ENCODE assay signal across 1 fruit fly cellular context in the genomic region with DNA sequence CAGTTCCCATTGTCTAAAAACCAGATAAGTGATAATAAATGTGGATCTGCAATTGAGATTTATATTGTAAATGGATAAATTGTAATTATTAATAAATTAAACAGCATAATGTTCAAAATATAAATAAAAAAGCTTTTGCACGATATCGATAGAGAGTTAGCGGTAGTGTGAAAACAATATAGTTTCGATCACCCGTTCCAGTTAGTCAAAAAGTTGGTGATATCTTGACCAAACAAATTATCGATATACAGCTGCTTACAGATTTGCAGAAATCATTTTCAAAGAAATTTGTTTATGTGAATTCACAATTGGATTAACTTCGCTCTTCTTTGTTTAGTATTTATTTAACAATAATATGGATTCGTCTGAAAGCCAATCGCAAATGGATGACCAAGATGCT.
TF ChIP-seq lines count a peak whose summit lies in the region.

A gene (plus strand): TSS at position 267 of the 400 bp plus-strand sequence.

TF ChIP-seq in whole organism, embryonic, 481 proteins besides CTCF, POLR2A, EP300 and RAD21 (continued from another document):
- TF ChIP-seq CG13624 (GFP tag; optimal IDR thresholded peaks at IDR 0.05; lab: Kevin White, UChicago) (no peak), pb (GFP tag; optimal IDR thresholded peaks at IDR 0.05; lab: Kevin White, UChicago) (no peak), ara (GFP tag; IDR thresholded peaks at IDR 0.05; lab: Robert Waterston, UW) (no peak), CG12236 (GFP tag; optimal IDR thresholded peaks at IDR 0.05; lab: Kevin White, UChicago) (no peak), NfI (GFP tag; optimal IDR thresholded peaks at IDR 0.05; lab: Kevin White, UChicago) (no peak), Blimp-1 (GFP tag; optimal IDR thresholded peaks at IDR 0.05; lab: Kevin White, UChicago) (no peak), twi (tag; optimal IDR thresholded peaks at IDR 0.05; lab: Kevin White, UChicago) (no peak), CG11456 (GFP tag; IDR thresholded peaks at IDR 0.05; lab: Robert Waterston, UW) (no peak), Lim3 (GFP tag; IDR thresholded peaks at IDR 0.05; lab: Robert Waterston, UW) (no peak), CG4328 (GFP tag; optimal IDR thresholded peaks at IDR 0.05; lab: Kevin White, UChicago) (no peak), Hmr (GFP tag; optimal IDR thresholded peaks at IDR 0.05; lab: Kevin White, UChicago) (no peak), ab (GFP tag; optimal IDR thresholded peaks at IDR 0.05; lab: Kevin White, UChicago) (no peak), CG7271 (tag; optimal IDR thresholded peaks at IDR 0.05; lab: Kevin White, UChicago) (no peak), CG5245 (GFP tag; optimal IDR thresholded peaks at IDR 0.05; lab: Kevin White, UChicago) (no peak), corto (GFP tag; optimal IDR thresholded peaks at IDR 0.05; lab: Kevin White, UChicago) (no peak), CG18619 (GFP tag; optimal IDR thresholded peaks at IDR 0.05; lab: Kevin White, UChicago) (no peak), phol (tag; optimal IDR thresholded peaks at IDR 0.05; lab: Kevin White, UChicago) (no peak), Dfd (GFP tag; optimal IDR thresholded peaks at IDR 0.05; lab: Kevin White, UChicago) (no peak), CG2116 (GFP tag; optimal IDR thresholded peaks at IDR 0.05; lab: Kevin White, UChicago) (peak; percentile 69), salm (tag; optimal IDR thresholded peaks at IDR 0.05; lab: Kevin White, UChicago) (no peak), CG31388 (GFP tag; optimal IDR thresholded peaks at IDR 0.05; lab: Kevin White, UChicago) (no peak), pho (GFP tag; optimal IDR thresholded peaks at IDR 0.05; lab: Kevin White, UChicago) (no peak), ATbp (GFP tag; optimal IDR thresholded peaks at IDR 0.05; lab: Kevin White, UChicago) (no peak), PHDP (tag; optimal IDR thresholded peaks at IDR 0.05; lab: Kevin White, UChicago) (no peak), CG10462 (GFP tag; optimal IDR thresholded peaks at IDR 0.05; lab: Kevin White, UChicago) (no peak), slbo (GFP tag; IDR thresholded peaks at IDR 0.05; lab: Robert Waterston, UW) (no peak), Sry-δ (GFP tag; optimal IDR thresholded peaks at IDR 0.05; lab: Kevin White, UChicago) (peak; percentile 38), CG30020 (tag; optimal IDR thresholded peaks at IDR 0.05; lab: Kevin White, UChicago) (peak; percentile 97), emc (GFP tag; optimal IDR thresholded peaks at IDR 0.05; lab: Kevin White, UChicago) (no peak), Sry-β (GFP tag; optimal IDR thresholded peaks at IDR 0.05; lab: Kevin White, UChicago) (no peak), CG2889 (GFP tag; IDR thresholded peaks at IDR 0.05; lab: Robert Waterston, UW) (no peak), Oli (tag; optimal IDR thresholded peaks at IDR 0.05; lab: Kevin White, UChicago) (no peak), CG8290 (GFP tag; optimal IDR thresholded peaks at IDR 0.05; lab: Kevin White, UChicago) (peak; percentile 38), CG8290 (tag; optimal IDR thresholded peaks at IDR 0.05; lab: Kevin White, UChicago) (no peak), CG14014 (GFP tag; IDR thresholded peaks at IDR 0.05; lab: Robert Waterston, UW) (no peak), bigmax (GFP tag; optimal IDR thresholded peaks at IDR 0.05; lab: Kevin White, UChicago) (no peak), pita (GFP tag; optimal IDR thresholded peaks at IDR 0.05; lab: Kevin White, UChicago) (no peak), Ada2b (GFP tag; IDR thresholded peaks at IDR 0.05; lab: Robert Waterston, UW) (no peak), wdn (GFP tag; IDR thresholded peaks at IDR 0.05; lab: Robert Waterston, UW) (no peak), CG15011 (GFP tag; optimal IDR thresholded peaks at IDR 0.05; lab: Kevin White, UChicago) (no peak), fru (optimal IDR thresholded peaks at IDR 0.05; lab: Kevin White, UChicago) (no peak), org-1 (GFP tag; optimal IDR thresholded peaks at IDR 0.05; lab: Kevin White, UChicago) (no peak), slou (GFP tag; optimal IDR thresholded peaks at IDR 0.05; lab: Kevin White, UChicago) (no peak), lmd (GFP tag; IDR thresholded peaks at IDR 0.05; lab: Robert Waterston, UW) (no peak), CG4617 (GFP tag; optimal IDR thresholded peaks at IDR 0.05; lab: Kevin White, UChicago; ENCODE audit: borderline replicate concordance) (peak; percentile 41), gem (tag; optimal IDR thresholded peaks at IDR 0.05; lab: Kevin White, UChicago) (no peak), Nf-YB (GFP tag; optimal IDR thresholded peaks at IDR 0.05; lab: Kevin White, UChicago) (no peak), CG32532 (GFP tag; IDR thresholded peaks at IDR 0.05; lab: Robert Waterston, UW) (no peak), NK7.1 (GFP tag; optimal IDR thresholded peaks at IDR 0.05; lab: Kevin White, UChicago) (no peak), H2.0 (GFP tag; IDR thresholded peaks at IDR 0.05; lab: Robert Waterston, UW) (no peak), stwl (tag; optimal IDR thresholded peaks at IDR 0.05; lab: Kevin White, UChicago) (peak; percentile 79), Scr (GFP tag; IDR thresholded peaks at IDR 0.05; lab: Robert Waterston, UW; ENCODE audit: partially characterized antibody) (peak; percentile 79), CG3847 (GFP tag; IDR thresholded peaks at IDR 0.05; lab: Robert Waterston, UW) (no peak), chif (GFP tag; optimal IDR thresholded peaks at IDR 0.05; lab: Kevin White, UChicago) (no peak), CG12299 (tag; optimal IDR thresholded peaks at IDR 0.05; lab: Kevin White, UChicago) (no peak), D (optimal IDR thresholded peaks at IDR 0.05; lab: Kevin White, UChicago) (no peak), D (GFP tag; optimal IDR thresholded peaks at IDR 0.05; lab: Kevin White, UChicago) (no peak), Myb (GFP tag; optimal IDR thresholded peaks at IDR 0.05; lab: Kevin White, UChicago) (peak; percentile 4)
